Fruit fly (Drosophila melanogaster) whole organism, embryonic: ENCODE data around the gene RpS28b.
A peak's percentile ranks its signal among the peaks of the same experiment; 100 is the strongest.

Experiments used
- Atf3 ChIP-seq: fragments of 200-800 bp; sonication (Bioruptor generic); optimal IDR thresholded peaks from 3 replicates; lab custom pipeline; 2016; ENCODE audit warnings: missing biosample characterization, missing genetic modification characterization
- BtbVII ChIP-seq: fragments of 200-800 bp; sonication (Bioruptor generic); optimal IDR thresholded peaks from 3 replicates; lab custom pipeline; 2017; ENCODE audit warnings: missing biosample characterization, mild to moderate bottlenecking, missing genetic modification characterization
- CG10321 ChIP-seq: fragments of 200-800 bp; sonication (Bioruptor generic); IDR thresholded peaks from 2 replicates; pipeline ENCODE4 v1.3.6; 2022; ENCODE audit warnings: missing biosample characterization, missing genetic modification characterization
- CG10565 ChIP-seq: fragments of 200-800 bp; sonication (Bioruptor generic); optimal IDR thresholded peaks from 3 replicates; lab custom pipeline; 2016; ENCODE audit warnings: missing biosample characterization, mild to moderate bottlenecking, missing genetic modification characterization
- CG10654 ChIP-seq: fragments of 200-800 bp; sonication (Bioruptor generic); optimal IDR thresholded peaks from 2 replicates; lab custom pipeline; 2016; ENCODE audit warnings: missing biosample characterization, missing genetic modification characterization
- CG11696 ChIP-seq: fragments of 200-800 bp; sonication (Bioruptor generic); IDR thresholded peaks from 2 replicates; pipeline ENCODE4 v1.3.6; 2022; ENCODE audit warnings: missing biosample characterization, missing genetic modification characterization
- CG13287 ChIP-seq: fragments of 200-800 bp; sonication (Bioruptor generic); IDR thresholded peaks from 2 replicates; pipeline ENCODE4 v1.3.6; 2022; ENCODE audit warnings: missing biosample characterization, missing genetic modification characterization; ENCODE audit not compliant: partially characterized antibody
- CG16863 ChIP-seq: fragments of 200-800 bp; sonication (Bioruptor generic); optimal IDR thresholded peaks from 3 replicates; lab custom pipeline; 2016; ENCODE audit warnings: missing biosample characterization, missing genetic modification characterization
- CG17328 ChIP-seq: fragments of 200-800 bp; sonication (Bioruptor generic); IDR thresholded peaks from 2 replicates; pipeline ENCODE4 v1.3.6; 2022; ENCODE audit warnings: missing biosample characterization, missing genetic modification characterization
- CG18011 ChIP-seq: fragments of 200-800 bp; sonication (Bioruptor generic); optimal IDR thresholded peaks from 2 replicates; lab custom pipeline; 2017; ENCODE audit warnings: missing biosample characterization, missing genetic modification characterization, mild to moderate bottlenecking, moderate library complexity, missing genotype
- CG18764 ChIP-seq: fragments of 200-800 bp; sonication (Bioruptor generic); optimal IDR thresholded peaks from 3 replicates; lab custom pipeline; 2016; ENCODE audit warnings: missing biosample characterization, missing genetic modification characterization
- CG2712 ChIP-seq: fragments of 200-800 bp; optimal IDR thresholded peaks from 3 replicates; lab custom pipeline; 2019; ENCODE audit warnings: missing biosample characterization, mild to moderate bottlenecking, missing genetic modification characterization, moderate library complexity
- CG31388 ChIP-seq: fragments of 200-800 bp; sonication (Bioruptor generic); optimal IDR thresholded peaks from 2 replicates; lab custom pipeline; 2016; ENCODE audit warnings: missing biosample characterization, missing genetic modification characterization
- CG31441 ChIP-seq: fragments of 200-800 bp; sonication (Bioruptor generic); IDR thresholded peaks from 2 replicates; pipeline ENCODE4 v1.3.6; 2022; ENCODE audit warnings: missing biosample characterization, missing genetic modification characterization
- CG33213 ChIP-seq: fragments of 200-800 bp; sonication (Bioruptor generic); optimal IDR thresholded peaks from 3 replicates; lab custom pipeline; 2016; ENCODE audit warnings: missing biosample characterization, missing genetic modification characterization
- CG33557 ChIP-seq: fragments of 200-800 bp; sonication (Bioruptor generic); optimal IDR thresholded peaks from 2 replicates; lab custom pipeline; 2019; ENCODE audit warnings: missing biosample characterization, mild to moderate bottlenecking, missing genetic modification characterization, moderate library complexity
- CG3407 ChIP-seq: fragments of 200-800 bp; sonication (Bioruptor generic); optimal IDR thresholded peaks from 2 replicates; lab custom pipeline; 2018; ENCODE audit warnings: missing biosample characterization, mild to moderate bottlenecking, missing genetic modification characterization
- CG4854 ChIP-seq: fragments of 200-800 bp; sonication (Bioruptor generic); optimal IDR thresholded peaks from 2 replicates; lab custom pipeline; 2016; ENCODE audit warnings: missing biosample characterization, missing genetic modification characterization, inconsistent platforms
- CG5180 ChIP-seq: fragments of 200-800 bp; sonication (Bioruptor generic); optimal IDR thresholded peaks from 3 replicates; lab custom pipeline; 2017; ENCODE audit warnings: missing biosample characterization, missing genetic modification characterization, mild to moderate bottlenecking, moderate library complexity, missing genetic modification reagents
- CG6272 ChIP-seq: fragments of 200-800 bp; sonication (Bioruptor generic); IDR thresholded peaks from 2 replicates; pipeline ENCODE4 v1.3.6; 2022; ENCODE audit warnings: missing biosample characterization, missing genetic modification characterization
- CG6654 ChIP-seq: fragments of 200-800 bp; sonication (Bioruptor generic); optimal IDR thresholded peaks from 2 replicates; lab custom pipeline; 2017; ENCODE audit warnings: missing biosample characterization, mild to moderate bottlenecking, missing genetic modification characterization
- CG8290 ChIP-seq, 3 experiments: fragments of 200-800 bp; sonication (Bioruptor generic); optimal IDR thresholded peaks; 2 replicates each; lab custom pipeline; 2016 to 2019; ENCODE audit warnings: missing biosample characterization in 3 of 3, missing genetic modification characterization in 3 of 3, mild to moderate bottlenecking in 2 of 3, moderate library complexity in 1 of 3
- CG9932 ChIP-seq: fragments of 200-800 bp; sonication (Bioruptor generic); IDR thresholded peaks from 2 replicates; pipeline ENCODE4 v1.3.6; 2022; ENCODE audit warnings: missing biosample characterization, missing genetic modification characterization
- CoRest ChIP-seq: fragments of 200-800 bp; sonication (Bioruptor generic); optimal IDR thresholded peaks from 3 replicates; lab custom pipeline; 2018; ENCODE audit warnings: missing biosample characterization, mild to moderate bottlenecking, missing genetic modification characterization, moderate library complexity
- Dfd ChIP-seq, 2 experiments: fragments of >200 bp; optimal IDR thresholded peaks; 2 replicates each; lab custom pipeline; 2017; ENCODE audit warnings: missing biosample characterization in 2 of 2, missing genetic modification characterization in 2 of 2
- H2.0 ChIP-seq: fragments of 200-800 bp; sonication (Bioruptor generic); IDR thresholded peaks from 2 replicates; pipeline ENCODE4 v1.3.6; 2022; ENCODE audit warnings: missing biosample characterization, missing genetic modification characterization
- Hr39 ChIP-seq: fragments of >200 bp; optimal IDR thresholded peaks from 2 replicates; lab custom pipeline; 2017
- Ptx1 ChIP-seq: fragments of 200-800 bp; sonication (Bioruptor generic); IDR thresholded peaks from 2 replicates; pipeline ENCODE4 v1.3.6; 2022; ENCODE audit warnings: missing biosample characterization, missing genetic modification characterization
- Sry-β ChIP-seq: fragments of 200-800 bp; sonication (Bioruptor generic); optimal IDR thresholded peaks from 2 replicates; lab custom pipeline; 2018; ENCODE audit warnings: missing biosample characterization, mild to moderate bottlenecking, missing genetic modification characterization, moderate library complexity
- bcd ChIP-seq: fragments of 200-800 bp; sonication (Bioruptor generic); optimal IDR thresholded peaks from 2 replicates; lab custom pipeline; 2017; ENCODE audit warnings: missing biosample characterization, mild to moderate bottlenecking, missing genetic modification characterization
- crp ChIP-seq, 2 experiments: fragments of 200-800 bp; sonication (Bioruptor generic); optimal IDR thresholded peaks; 2 replicates in 1 of 2; 3 replicates in 1 of 2; lab custom pipeline; 2017; ENCODE audit warnings: missing biosample characterization in 2 of 2, missing genetic modification characterization in 2 of 2, mild to moderate bottlenecking in 1 of 2, moderate library complexity in 1 of 2
- cwo ChIP-seq: fragments of 200-800 bp; sonication (Bioruptor generic); optimal IDR thresholded peaks from 3 replicates; lab custom pipeline; 2017; ENCODE audit warnings: missing biosample characterization, missing genetic modification characterization, mild to moderate bottlenecking, moderate library complexity, missing genetic modification reagents
- da ChIP-seq: fragments of 200-800 bp; sonication (Bioruptor generic); optimal IDR thresholded peaks from 2 replicates; lab custom pipeline; 2016; ENCODE audit warnings: missing biosample characterization, missing genetic modification characterization
- dmrt99B ChIP-seq: fragments of 200-800 bp; sonication (Bioruptor generic); optimal IDR thresholded peaks from 2 replicates; lab custom pipeline; 2018; ENCODE audit warnings: missing biosample characterization, mild to moderate bottlenecking, missing genetic modification characterization, moderate library complexity
- ewg ChIP-seq: fragments of 200-800 bp; sonication (Bioruptor generic); optimal IDR thresholded peaks from 3 replicates; lab custom pipeline; 2017; ENCODE audit warnings: mild to moderate bottlenecking, missing biosample characterization, missing genetic modification reagents, missing genetic modification characterization
- eyg ChIP-seq: fragments of 200-800 bp; sonication (Bioruptor generic); optimal IDR thresholded peaks from 3 replicates; lab custom pipeline; 2016; ENCODE audit warnings: missing biosample characterization, missing genetic modification characterization
- gce ChIP-seq: fragments of 200-800 bp; sonication (Bioruptor generic); IDR thresholded peaks from 3 replicates; pipeline ENCODE4 v1.3.6; 2022; ENCODE audit warnings: missing biosample characterization, missing genetic modification characterization
- jumu ChIP-seq: fragments of 200-800 bp; sonication (Bioruptor generic); optimal IDR thresholded peaks from 3 replicates; lab custom pipeline; 2016; ENCODE audit warnings: missing biosample characterization, missing genetic modification characterization
- mam ChIP-seq: fragments of 200-800 bp; sonication (Bioruptor generic); optimal IDR thresholded peaks from 3 replicates; lab custom pipeline; 2016; ENCODE audit warnings: missing biosample characterization, missing genetic modification characterization
- nmo ChIP-seq: fragments of 200-800 bp; sonication (Bioruptor generic); optimal IDR thresholded peaks from 2 replicates; lab custom pipeline; 2018; ENCODE audit warnings: missing biosample characterization, mild to moderate bottlenecking, missing genetic modification characterization, moderate library complexity
- oc ChIP-seq: fragments of 200-800 bp; sonication (Bioruptor generic); optimal IDR thresholded peaks from 2 replicates; lab custom pipeline; 2018; ENCODE audit warnings: missing biosample characterization, mild to moderate bottlenecking, missing genetic modification characterization, moderate library complexity
- otp ChIP-seq: fragments of 200-800 bp; sonication (Bioruptor generic); IDR thresholded peaks from 3 replicates; pipeline ENCODE4, ENCODE4 v1.3.6; 2022; ENCODE audit warnings: missing biosample characterization, missing genetic modification characterization
- p53 ChIP-seq: fragments of 200-800 bp; sonication (Bioruptor generic); optimal IDR thresholded peaks from 2 replicates; lab custom pipeline; 2016; ENCODE audit warnings: missing biosample characterization, missing genetic modification characterization
- pfk ChIP-seq: fragments of 200-800 bp; sonication (Bioruptor generic); optimal IDR thresholded peaks from 2 replicates; lab custom pipeline; 2018; ENCODE audit warnings: missing biosample characterization, mild to moderate bottlenecking, missing genetic modification characterization, moderate library complexity
- repo ChIP-seq: fragments of 200-800 bp; sonication (Bioruptor generic); optimal IDR thresholded peaks from 2 replicates; lab custom pipeline; 2016; ENCODE audit warnings: missing biosample characterization, missing genetic modification characterization
- rib ChIP-seq: fragments of 200-800 bp; sonication (Bioruptor generic); IDR thresholded peaks from 2 replicates; pipeline ENCODE4 v1.3.6; 2022; ENCODE audit warnings: missing biosample characterization, missing genetic modification characterization
- sc ChIP-seq, 3 experiments: fragments of >200 bp in 2 of 3; fragments of 200-800 bp in 1 of 3; sonication (Bioruptor generic) in 1 of 3; optimal IDR thresholded peaks; 2 replicates in 2 of 3; 3 replicates in 1 of 3; lab custom pipeline; 2017; ENCODE audit warnings: mild to moderate bottlenecking in 1 of 3, missing biosample characterization in 1 of 3, missing genetic modification characterization in 1 of 3, missing genetic modification reagents in 1 of 3
- toy ChIP-seq: fragments of 200-800 bp; sonication (Bioruptor generic); IDR thresholded peaks from 2 replicates; pipeline ENCODE4 v1.3.6; 2022; ENCODE audit warnings: missing biosample characterization, missing genetic modification characterization
- twi ChIP-seq: fragments of 200-800 bp; optimal IDR thresholded peaks from 2 replicates; lab custom pipeline; 2019; ENCODE audit warnings: missing biosample characterization, mild to moderate bottlenecking, missing genetic modification characterization, moderate library complexity

RpS28b gene

DNA sequence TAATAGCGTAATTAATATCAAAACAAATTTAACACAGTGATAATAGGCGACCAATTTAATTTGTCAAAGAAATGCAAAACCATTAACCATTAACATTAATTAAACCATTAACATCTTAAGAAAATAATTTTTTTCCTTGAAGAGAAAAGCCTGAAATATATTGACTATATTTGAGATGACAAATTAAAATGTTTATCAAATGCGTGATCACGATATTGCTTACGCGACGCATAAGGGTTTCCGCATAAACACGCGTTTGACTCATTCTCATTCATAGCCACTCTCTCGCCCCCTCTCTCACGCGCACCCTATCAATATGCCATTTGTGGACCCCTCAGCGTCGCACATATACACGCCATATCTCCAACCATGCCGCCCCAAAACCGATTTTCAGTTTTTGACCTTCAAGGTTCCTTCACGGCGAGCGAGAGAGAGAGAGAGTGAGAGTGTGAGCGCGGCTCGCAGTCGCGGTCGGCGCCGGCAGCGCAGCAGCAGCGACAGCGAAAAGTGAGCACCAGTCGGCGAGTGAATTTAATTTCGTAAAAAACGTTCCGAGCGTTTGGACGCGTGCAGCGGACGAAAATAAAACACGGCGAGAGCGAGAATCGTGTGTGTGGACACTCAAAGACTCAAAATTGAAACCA, 31.1 kb downstream of the RpS28b start, which contains the start of gene Hex-A (continued):
- peak; percentile 98 for TF ChIP-seq BtbVII (GFP tag; lab: Kevin White, UChicago)
- TF ChIP-seq CG16863 (GFP tag; lab: Kevin White, UChicago): peak; percentile 86
- TF ChIP-seq CG17328 (GFP tag; lab: Robert Waterston, UW): peak; percentile 88
- peak; percentile 85 for TF ChIP-seq CG9932
- TF ChIP-seq Atf3 (GFP tag; lab: Kevin White, UChicago): peak; percentile 87
- TF ChIP-seq CG4854 (GFP tag; lab: Kevin White, UChicago): peak; percentile 93
- TF ChIP-seq CG18011 (GFP tag; lab: Kevin White, UChicago): peak; percentile 87
- TF ChIP-seq CG8290 (GFP tag; optimal IDR thresholded peaks at IDR 0.05; lab: Kevin White, UChicago): peak; percentile 87
- peak; percentile 91 to 95 for TF ChIP-seq CG8290 (tag; optimal IDR thresholded peaks at IDR 0.05; lab: Kevin White, UChicago)
- peak; percentile 83; the same call in 1 of the 3 replicates for TF ChIP-seq otp (GFP tag; lab: Robert Waterston, UW)
- TF ChIP-seq CG31441 (GFP tag; lab: Robert Waterston, UW): peak; percentile 93
- TF ChIP-seq mam: peak; percentile 92
- TF ChIP-seq CG5180 (GFP tag; lab: Kevin White, UChicago): peak; percentile 92
- TF ChIP-seq bcd (GFP tag; lab: Kevin White, UChicago): peak; percentile 96
- peak; percentile 74 for TF ChIP-seq CG31388
- peak; percentile 94 for TF ChIP-seq oc (tag; lab: Kevin White, UChicago)
- peak; percentile 98 for TF ChIP-seq CG2712 (tag; lab: Kevin White, UChicago)
- TF ChIP-seq twi: peak; percentile 95
- peak; percentile 96 for TF ChIP-seq cwo (GFP tag; lab: Kevin White, UChicago)
- peak; percentile 85 for TF ChIP-seq H2.0 (GFP tag; lab: Robert Waterston, UW)
- TF ChIP-seq da: peak; percentile 80
- peak; percentile 99 for TF ChIP-seq CoRest (tag; lab: Kevin White, UChicago)
- TF ChIP-seq ewg: peak; percentile 89
- TF ChIP-seq crp (GFP tag; optimal IDR thresholded peaks at IDR 0.05; lab: Kevin White, UChicago): peak in 1 of 2 experiments; percentile 69
- peak; percentile 90 for TF ChIP-seq repo (GFP tag; lab: Kevin White, UChicago)
- TF ChIP-seq CG11696 (GFP tag; lab: Robert Waterston, UW): peak; percentile 69
- peak; percentile 91 for TF ChIP-seq CG3407 (GFP tag; lab: Kevin White, UChicago)
- TF ChIP-seq pfk (GFP tag; lab: Kevin White, UChicago): peak; percentile 65
- peak; percentile 85 for TF ChIP-seq Ptx1 (GFP tag; lab: Robert Waterston, UW)
- TF ChIP-seq CG33213 (GFP tag; lab: Kevin White, UChicago): peak; percentile 89
- TF ChIP-seq sc (optimal IDR thresholded peaks at IDR 0.05; lab: Kevin White, UChicago): no peak
- TF ChIP-seq sc (GFP tag; optimal IDR thresholded peaks at IDR 0.05; lab: Kevin White, UChicago): peak; percentile 92
- TF ChIP-seq nmo: peak; percentile 99
- peak; percentile 74 for TF ChIP-seq toy (GFP tag; lab: Robert Waterston, UW)
- TF ChIP-seq Dfd (GFP tag; optimal IDR thresholded peaks at IDR 0.05; lab: Kevin White, UChicago): no peak
- TF ChIP-seq CG13287 (GFP tag; lab: Robert Waterston, UW): peak; percentile 55
- TF ChIP-seq Hr39 (lab: Kevin White, UChicago): no peak
- peak; percentile 77 for TF ChIP-seq p53 (GFP tag; lab: Kevin White, UChicago)
- peak; percentile 36 for TF ChIP-seq Sry-β (GFP tag; lab: Kevin White, UChicago)
- TF ChIP-seq CG6654 (GFP tag; lab: Kevin White, UChicago): peak; percentile 86
- TF ChIP-seq rib: peak; percentile 95
- peak; percentile 98 for TF ChIP-seq dmrt99B (tag; lab: Kevin White, UChicago)
- peak; percentile 73 for TF ChIP-seq CG10565 (GFP tag; lab: Kevin White, UChicago)
- TF ChIP-seq gce (GFP tag; lab: Robert Waterston, UW): peak; percentile 86
- TF ChIP-seq CG33557 (GFP tag; lab: Kevin White, UChicago): peak; percentile 95
- TF ChIP-seq CG10321 (GFP tag; lab: Robert Waterston, UW): peak; percentile 61; the same call in 1 of the 2 replicates
- peak; percentile 88 for TF ChIP-seq jumu (GFP tag; lab: Kevin White, UChicago)
- TF ChIP-seq CG18764 (GFP tag; lab: Kevin White, UChicago): peak; percentile 82
- TF ChIP-seq eyg (GFP tag; lab: Kevin White, UChicago): peak; percentile 87
- TF ChIP-seq CG6272 (GFP tag; lab: Robert Waterston, UW): peak; percentile 61
- peak; percentile 84 for TF ChIP-seq CG10654 (GFP tag; lab: Kevin White, UChicago)
